Worm (Caenorhabditis elegans): ENCODE data around the gene Y53F4B.39.

DNA sequence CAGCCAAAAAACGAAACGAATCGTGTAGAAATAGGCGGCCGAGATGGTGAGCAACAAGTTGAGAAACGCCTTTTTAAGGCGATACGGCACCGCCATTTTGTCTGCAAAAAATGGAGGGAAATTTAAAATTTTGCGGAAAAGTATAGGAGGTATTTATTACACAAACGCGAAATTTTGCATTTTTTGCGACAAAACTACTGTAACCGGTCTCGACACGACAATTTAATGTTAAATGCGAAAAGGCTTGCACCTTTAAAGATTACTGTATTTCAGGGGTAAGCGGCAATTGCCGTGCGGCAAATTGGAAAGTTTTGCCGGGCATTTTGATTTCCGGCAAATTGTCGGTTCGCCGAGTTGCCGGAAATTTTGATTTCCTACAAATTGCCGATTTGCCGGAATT, 38.4 kb upstream of the Y53F4B.39 start, which contains the start of gene Y53F4B.18:
- TF ChIP-seq madf-10 (tag; optimal IDR thresholded peaks at IDR 0.05) (no peak), rec-8 (tag; optimal IDR thresholded peaks at IDR 0.05) (no peak), Y53G8AR.9 (GFP tag; conservative IDR thresholded peaks at IDR 0.05) (no peak), lag-1 (GFP tag; IDR thresholded peaks at IDR 0.05) (no peak), ccch-3 (GFP tag; optimal IDR thresholded peaks at IDR 0.05) (no peak), ama-1 (optimal IDR thresholded peaks at IDR 0.05) (no peak), ama-1 (GFP tag; optimal IDR thresholded peaks at IDR 0.05) (no peak), unc-62 (GFP tag; optimal IDR thresholded peaks at IDR 0.05) (no peak), F52B5.7 (tag; optimal IDR thresholded peaks at IDR 0.05) (no peak), sdz-38 (tag; optimal IDR thresholded peaks at IDR 0.05) (no peak), F23B12.7 (tag; optimal IDR thresholded peaks at IDR 0.05; ENCODE audit: insufficient read depth) (no peak), nhr-90 (tag; optimal IDR thresholded peaks at IDR 0.05) (no peak), mcd-1 (GFP tag; IDR thresholded peaks at IDR 0.05) (no peak), mel-28 (tag; optimal IDR thresholded peaks at IDR 0.05; ENCODE audit: borderline replicate concordance) (no peak)

Data from whole organism, young adult.